Worm (Caenorhabditis elegans): Measurements from ENCODE around the gene H01G02.3.

The H01G02.3 gene

DNA sequence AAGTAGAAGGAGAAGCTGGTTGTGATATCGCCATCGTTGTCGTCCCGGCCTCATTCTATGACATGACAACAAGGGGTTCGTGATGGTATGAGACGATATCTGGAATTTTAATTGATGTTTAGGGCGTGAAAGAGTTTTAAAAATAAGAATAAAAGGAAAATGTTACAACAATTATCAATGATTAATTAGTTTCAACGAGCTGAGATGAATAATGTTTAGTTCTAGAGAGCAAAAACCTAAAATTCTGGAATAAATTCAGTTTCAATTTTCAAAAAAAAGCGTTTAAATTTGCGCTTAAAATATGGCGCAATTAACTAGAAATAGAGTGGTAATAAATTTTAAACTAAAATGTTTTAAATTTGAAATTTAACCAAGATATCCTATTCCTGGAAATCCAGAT lies at the start of gene H01G02.3:
H01G02.3 (minus strand) TSS at position 101 of the 400 bp plus-strand sequence.
- TF ChIP-seq gmeb-1 (tag; optimal IDR thresholded peaks at IDR 0.05) (no peak), egl-27 (tag; optimal IDR thresholded peaks at IDR 0.05) (no peak), alr-1 (tag; optimal IDR thresholded peaks at IDR 0.05) (no peak), peb-1 (tag; optimal IDR thresholded peaks at IDR 0.05) (no peak), R02D3.7 (tag; optimal IDR thresholded peaks at IDR 0.05) (no peak), lsy-2 (tag; optimal IDR thresholded peaks at IDR 0.05) (no peak), nhr-10 (tag; optimal IDR thresholded peaks at IDR 0.05) (no peak), ztf-4 (tag; optimal IDR thresholded peaks at IDR 0.05) (no peak), aly-2 (tag; optimal IDR thresholded peaks at IDR 0.05) (no peak), lin-39 (tag; optimal IDR thresholded peaks at IDR 0.05) (no peak), ZK546.5 (tag; optimal IDR thresholded peaks at IDR 0.05) (no peak), unc-62 (GFP tag; optimal IDR thresholded peaks at IDR 0.05) (no peak), ztf-1 (GFP tag; conservative IDR thresholded peaks at IDR 0.05) (no peak), nhr-77 (tag; optimal IDR thresholded peaks at IDR 0.05) (no peak), mab-5 (tag; optimal IDR thresholded peaks at IDR 0.05) (no peak), elt-1 (tag; optimal IDR thresholded peaks at IDR 0.05) (no peak), ztf-11 (tag; optimal IDR thresholded peaks at IDR 0.05) (no peak)

DNA sequence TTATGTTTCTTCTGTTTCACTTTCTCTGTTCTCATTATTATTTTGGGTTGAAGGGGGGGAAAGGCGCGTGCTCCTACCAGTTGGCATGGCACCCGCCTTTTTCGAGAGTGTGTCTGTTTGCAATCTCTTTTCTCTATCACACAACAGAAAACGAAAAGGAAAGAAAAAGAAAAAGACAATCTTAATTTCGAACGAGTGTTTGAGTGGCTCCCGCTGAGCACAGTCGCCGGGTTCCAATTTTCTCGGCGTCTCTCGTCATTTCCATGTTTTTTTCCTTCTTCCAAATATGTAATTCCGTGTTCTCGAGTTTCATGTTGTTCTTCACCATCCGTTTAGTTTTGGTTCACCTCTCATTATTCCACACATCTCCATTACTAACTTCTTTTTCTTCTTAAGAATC lies 49.7 kb upstream of the H01G02.3 start, which contains the start of gene F38H4.3:
F38H4.3 (plus strand) TSS at position 301 of the 400 bp plus-strand sequence.
- no peak for TF ChIP-seq mab-5 (tag; optimal IDR thresholded peaks at IDR 0.05)
- no peak for TF ChIP-seq lsy-2 (tag; optimal IDR thresholded peaks at IDR 0.05)
- no peak for TF ChIP-seq fos-1 (tag; optimal IDR thresholded peaks at IDR 0.05)
- no peak for TF ChIP-seq unc-62 (GFP tag; optimal IDR thresholded peaks at IDR 0.05)
- no peak for TF ChIP-seq zag-1 (tag; optimal IDR thresholded peaks at IDR 0.05)
- no peak for TF ChIP-seq nhr-23 (tag; optimal IDR thresholded peaks at IDR 0.05)
- no peak for TF ChIP-seq blmp-1 (tag; optimal IDR thresholded peaks at IDR 0.05; ENCODE audit: insufficient read depth)
- no peak for TF ChIP-seq R02D3.7 (tag; optimal IDR thresholded peaks at IDR 0.05)
- TF ChIP-seq dmd-4 (tag; optimal IDR thresholded peaks at IDR 0.05): no peak
- TF ChIP-seq nhr-21 (tag; optimal IDR thresholded peaks at IDR 0.05): no peak
- no peak for TF ChIP-seq alr-1 (tag; optimal IDR thresholded peaks at IDR 0.05)
- no peak for TF ChIP-seq skn-1 (tag; optimal IDR thresholded peaks at IDR 0.05)
- TF ChIP-seq nhr-6 (tag; optimal IDR thresholded peaks at IDR 0.05): no peak
- no peak for TF ChIP-seq ztf-11 (tag; optimal IDR thresholded peaks at IDR 0.05)
- no peak for TF ChIP-seq mdl-1 (tag; optimal IDR thresholded peaks at IDR 0.05)
- TF ChIP-seq ceh-16 (tag; optimal IDR thresholded peaks at IDR 0.05): no peak

DNA sequence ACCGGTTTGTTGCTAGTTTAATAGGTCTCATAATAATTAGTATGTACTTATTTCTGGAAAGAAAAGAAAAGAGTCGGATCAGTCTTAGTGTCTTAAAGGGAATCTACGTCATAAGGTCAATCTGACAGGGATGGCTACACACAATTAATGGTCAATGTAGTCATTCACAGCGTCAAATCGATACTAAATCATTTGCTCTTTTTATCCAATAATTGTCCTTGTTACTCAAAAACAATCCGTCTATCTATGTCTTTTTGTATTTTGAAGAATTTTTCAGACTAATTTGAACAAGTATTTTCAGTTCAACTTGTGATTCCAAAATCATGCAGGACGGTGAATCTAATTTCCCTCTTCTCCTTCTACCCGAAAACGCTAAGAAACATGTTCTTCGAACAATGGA lies 46.3 kb upstream of the H01G02.3 start, which contains the start of gene fbxb-3:
fbxb-3 (plus strand) TSS at position 301 of the 400 bp plus-strand sequence.
- TF ChIP-seq lin-11 (tag; optimal IDR thresholded peaks at IDR 0.05) (no peak), gmeb-1 (tag; optimal IDR thresholded peaks at IDR 0.05) (no peak), nhr-129 (tag; optimal IDR thresholded peaks at IDR 0.05) (no peak), nhr-23 (tag; optimal IDR thresholded peaks at IDR 0.05) (no peak), nhr-12 (tag; optimal IDR thresholded peaks at IDR 0.05) (no peak), unc-39 (tag; optimal IDR thresholded peaks at IDR 0.05) (no peak), crh-2 (tag; optimal IDR thresholded peaks at IDR 0.05) (no peak), alr-1 (tag; optimal IDR thresholded peaks at IDR 0.05) (no peak), mab-5 (tag; optimal IDR thresholded peaks at IDR 0.05) (no peak), unc-62 (GFP tag; optimal IDR thresholded peaks at IDR 0.05) (no peak), skn-1 (tag; optimal IDR thresholded peaks at IDR 0.05) (no peak), elt-1 (tag; optimal IDR thresholded peaks at IDR 0.05) (no peak), sma-3 (GFP tag; optimal IDR thresholded peaks at IDR 0.05) (no peak), nhr-77 (tag; optimal IDR thresholded peaks at IDR 0.05) (no peak), lin-39 (tag; optimal IDR thresholded peaks at IDR 0.05) (no peak), nhr-10 (tag; optimal IDR thresholded peaks at IDR 0.05) (no peak), nhr-25 (tag; optimal IDR thresholded peaks at IDR 0.05) (no peak), dmd-4 (tag; optimal IDR thresholded peaks at IDR 0.05) (no peak), blmp-1 (tag; optimal IDR thresholded peaks at IDR 0.05; ENCODE audit: insufficient read depth) (no peak)

DNA sequence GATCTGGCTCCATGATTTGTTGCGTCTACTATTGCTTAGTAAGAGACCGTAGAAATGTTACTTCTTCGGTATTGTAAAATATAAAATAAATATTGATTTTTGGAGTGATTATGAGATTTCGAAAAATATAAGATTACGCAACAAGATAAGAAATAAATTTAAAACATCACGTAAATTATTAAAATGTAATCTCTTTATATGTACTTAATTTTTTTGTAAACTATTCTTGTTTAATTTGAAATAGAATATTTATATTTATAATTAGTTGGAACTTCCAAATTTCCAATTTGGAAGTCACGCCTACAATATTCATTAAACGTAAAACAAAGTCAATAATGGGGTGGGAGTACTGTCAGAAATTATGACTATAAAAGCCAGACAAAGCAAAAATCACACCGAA lies 41.1 kb upstream of the H01G02.3 start, which contains the start of gene M117.4:
M117.4 (minus strand) TSS at position 101 of the 400 bp plus-strand sequence.
- no peak for TF ChIP-seq crh-2 (tag; optimal IDR thresholded peaks at IDR 0.05)
- TF ChIP-seq fos-1 (tag; optimal IDR thresholded peaks at IDR 0.05): no peak
- no peak for TF ChIP-seq unc-55 (GFP tag; optimal IDR thresholded peaks at IDR 0.05)
- TF ChIP-seq lin-11 (tag; optimal IDR thresholded peaks at IDR 0.05): no peak
- no peak for TF ChIP-seq lin-13 (GFP tag; optimal IDR thresholded peaks at IDR 0.05)
- no peak for TF ChIP-seq ztf-1 (GFP tag; conservative IDR thresholded peaks at IDR 0.05)
- TF ChIP-seq ztf-4 (tag; optimal IDR thresholded peaks at IDR 0.05): no peak
- no peak for TF ChIP-seq nhr-129 (tag; optimal IDR thresholded peaks at IDR 0.05)
- no peak for TF ChIP-seq nhr-12 (tag; optimal IDR thresholded peaks at IDR 0.05)
- TF ChIP-seq sma-3 (GFP tag; optimal IDR thresholded peaks at IDR 0.05): no peak
- TF ChIP-seq mdl-1 (tag; optimal IDR thresholded peaks at IDR 0.05): no peak
- no peak for TF ChIP-seq alr-1 (tag; optimal IDR thresholded peaks at IDR 0.05)
- no peak for TF ChIP-seq nhr-25 (tag; optimal IDR thresholded peaks at IDR 0.05)
